Fruit fly (Drosophila melanogaster) S2 (cell line): ENCODE measurements around the gene Srp54k.
A peak's percentile ranks its signal among the peaks of the same experiment; 100 is the strongest.

Experiments used
- CG8478 ChIP-seq: fragments of >200 bp; optimal IDR thresholded peaks from 2 replicates; lab custom pipeline; 2018
- CTCF ChIP-seq, 2 experiments: fragments of >200 bp; optimal IDR thresholded peaks; 2 replicates each; lab custom pipeline; 2018

The Srp54k gene

dm6 chr3L:5201767-5202166, 49.3 kb downstream of the Srp54k start:
- TF ChIP-seq CTCF (optimal IDR thresholded peaks at IDR 0.05; lab: Kevin White, UChicago) (peak; percentile 52 to 61), CG8478 (no peak)
